Worm (Caenorhabditis elegans) whole organism, late embryonic: ENCODE results near the gene ubc-22.

Experiments
- K09A11.1 ChIP-seq: sonication (generic microtip); optimal IDR thresholded peaks from 2 replicates; lab custom pipeline; 2017; ENCODE audit warnings: antibody characterized with exemption, mild to moderate bottlenecking, missing genetic modification characterization, missing compliant biosample characterization; ENCODE audit not compliant: insufficient read depth
- Y22D7AL.16 ChIP-seq: sonication (generic microtip); optimal IDR thresholded peaks from 2 replicates; lab custom pipeline; 2016; ENCODE audit warnings: missing genetic modification characterization, missing compliant biosample characterization
- ahr-1 ChIP-seq: sonication (generic microtip); optimal IDR thresholded peaks from 2 replicates; lab custom pipeline; 2016; ENCODE audit warnings: missing genetic modification characterization, missing compliant biosample characterization
- ama-1 ChIP-seq: fragments of 150-350 bp; optimal IDR thresholded peaks from 2 replicates; lab custom pipeline; 2014
- ceh-30 ChIP-seq: fragments of 150-350 bp; optimal IDR thresholded peaks from 2 replicates; lab custom pipeline; 2014; ENCODE audit warnings: missing biosample characterization, missing genetic modification characterization
- ceh-45 ChIP-seq: fragments of 200-800 bp; sonication (Bioruptor generic); IDR thresholded peaks from 2 replicates; pipeline ENCODE4 v1.3.6; 2022; ENCODE audit warnings: missing genetic modification reagents, missing genetic modification characterization, missing compliant biosample characterization
- ceh-48 ChIP-seq: sonication (generic microtip); optimal IDR thresholded peaks from 2 replicates; lab custom pipeline; 2016; ENCODE audit warnings: missing genetic modification characterization, inconsistent platforms, missing compliant biosample characterization
- ceh-6 ChIP-seq: fragments of 200-800 bp; sonication (Bioruptor generic); optimal IDR thresholded peaks from 2 replicates; lab custom pipeline; 2018; ENCODE audit warnings: mild to moderate bottlenecking, missing genetic modification characterization, missing compliant biosample characterization
- ceh-9 ChIP-seq: sonication (generic microtip); optimal IDR thresholded peaks from 2 replicates; lab custom pipeline; 2016; ENCODE audit warnings: mild to moderate bottlenecking, missing genetic modification characterization, inconsistent platforms, missing compliant biosample characterization
- che-1 ChIP-seq: sonication (generic microtip); optimal IDR thresholded peaks from 2 replicates; lab custom pipeline; 2016; ENCODE audit warnings: mild to moderate bottlenecking, missing genetic modification characterization, missing compliant biosample characterization
- elt-2 ChIP-seq: sonication (generic microtip); optimal IDR thresholded peaks from 2 replicates; lab custom pipeline; 2016; ENCODE audit warnings: missing genetic modification reagents, missing genetic modification characterization, missing compliant biosample characterization
- ets-4 ChIP-seq: sonication (generic microtip); optimal IDR thresholded peaks from 2 replicates; lab custom pipeline; 2016; ENCODE audit warnings: missing genetic modification characterization, missing compliant biosample characterization
- eyg-1 ChIP-seq: sonication (generic microtip); optimal IDR thresholded peaks from 2 replicates; lab custom pipeline; 2016; ENCODE audit warnings: missing genotype, missing genetic modification characterization, missing compliant biosample characterization
- gmeb-2 ChIP-seq: sonication (generic microtip); optimal IDR thresholded peaks from 2 replicates; lab custom pipeline; 2016; ENCODE audit warnings: missing genetic modification characterization, inconsistent platforms, missing compliant biosample characterization
- hlh-13 ChIP-seq: fragments of 200-800 bp; sonication (Bioruptor generic); optimal IDR thresholded peaks from 2 replicates; lab custom pipeline; 2018; ENCODE audit warnings: mild to moderate bottlenecking, missing genetic modification characterization, missing compliant biosample characterization
- hlh-30 ChIP-seq: sonication (generic microtip); optimal IDR thresholded peaks from 2 replicates; lab custom pipeline; 2017; ENCODE audit warnings: antibody characterized with exemption, missing genetic modification characterization, missing compliant biosample characterization; ENCODE audit not compliant: insufficient read depth
- lim-6 ChIP-seq: sonication (generic microtip); optimal IDR thresholded peaks from 2 replicates; lab custom pipeline; 2016; ENCODE audit warnings: missing genetic modification characterization, missing compliant biosample characterization
- mec-3 ChIP-seq: sonication (generic microtip); optimal IDR thresholded peaks from 2 replicates; lab custom pipeline; 2016; ENCODE audit warnings: borderline replicate concordance, missing genetic modification characterization, missing compliant biosample characterization
- nhr-11 ChIP-seq: fragments of 150-350 bp; optimal IDR thresholded peaks from 2 replicates; lab custom pipeline; 2014; ENCODE audit warnings: missing biosample characterization, missing genetic modification characterization
- npax-4 ChIP-seq: sonication (generic microtip); optimal IDR thresholded peaks from 2 replicates; lab custom pipeline; 2016; ENCODE audit warnings: missing genetic modification characterization, missing compliant biosample characterization
- pag-3 ChIP-seq: sonication (generic microtip); optimal IDR thresholded peaks from 2 replicates; lab custom pipeline; 2016; ENCODE audit warnings: missing compliant biosample characterization, missing genetic modification characterization, borderline replicate concordance
- pha-2 ChIP-seq: sonication (generic microtip); optimal IDR thresholded peaks from 2 replicates; lab custom pipeline; 2017; ENCODE audit warnings: mild to moderate bottlenecking, missing genetic modification characterization, missing compliant biosample characterization
- pha-4 ChIP-seq: fragments of 150-350 bp; optimal IDR thresholded peaks from 2 replicates; lab custom pipeline; 2018; ENCODE audit warnings: missing biosample characterization, missing genetic modification reagents, missing genetic modification characterization
- pros-1 ChIP-seq: fragments of 150-350 bp; optimal IDR thresholded peaks from 2 replicates; lab custom pipeline; 2014; ENCODE audit warnings: missing biosample characterization, missing genetic modification reagents, missing genetic modification characterization
- ref-2 ChIP-seq: sonication (generic microtip); optimal IDR thresholded peaks from 2 replicates; lab custom pipeline; 2016; ENCODE audit warnings: missing genetic modification characterization, missing compliant biosample characterization
- rnt-1 ChIP-seq: sonication (generic microtip); optimal IDR thresholded peaks from 2 replicates; lab custom pipeline; 2016; ENCODE audit warnings: missing genetic modification characterization, missing compliant biosample characterization
- sdc-2 ChIP-seq: sonication (generic microtip); optimal IDR thresholded peaks from 2 replicates; lab custom pipeline; 2016; ENCODE audit warnings: missing genotype, missing genetic modification characterization, missing compliant biosample characterization
- sox-2 ChIP-seq: fragments of 200-800 bp; sonication (Bioruptor generic); IDR thresholded peaks from 2 replicates; pipeline ENCODE4 v1.3.6; 2022; ENCODE audit warnings: missing genetic modification reagents, missing genetic modification characterization, missing compliant biosample characterization
- syd-9 ChIP-seq: sonication (generic microtip); optimal IDR thresholded peaks from 2 replicates; lab custom pipeline; 2016; ENCODE audit warnings: mild to moderate bottlenecking, missing genetic modification characterization, moderate library complexity, missing compliant biosample characterization
- tbx-2 ChIP-seq: sonication (generic microtip); optimal IDR thresholded peaks from 2 replicates; lab custom pipeline; 2016; ENCODE audit warnings: missing genetic modification characterization, missing compliant biosample characterization
- ttx-3 ChIP-seq: sonication (generic microtip); optimal IDR thresholded peaks from 2 replicates; lab custom pipeline; 2016; ENCODE audit warnings: missing genetic modification reagents, missing genetic modification characterization, missing compliant biosample characterization
- unc-3 ChIP-seq, 2 experiments: fragments of 200-800 bp in 1 of 2; sonication (Bioruptor generic) in 1 of 2; sonication (generic microtip) in 1 of 2; conservative IDR thresholded peaks in 1 of 2; optimal IDR thresholded peaks in 1 of 2; 2 replicates each; pipeline versions ENCODE4 v1.3.6 to Lab custom; 2016 to 2022; ENCODE audit warnings: missing compliant biosample characterization in 2 of 2, missing genetic modification characterization in 2 of 2, missing genetic modification reagents in 1 of 2
- unc-86 ChIP-seq: sonication (generic microtip); optimal IDR thresholded peaks from 2 replicates; lab custom pipeline; 2016; ENCODE audit warnings: missing genetic modification characterization, missing compliant biosample characterization
- zip-5 ChIP-seq: sonication (generic microtip); optimal IDR thresholded peaks from 2 replicates; lab custom pipeline; 2016; ENCODE audit warnings: missing genetic modification characterization, missing compliant biosample characterization

Gene ubc-22

DNA sequence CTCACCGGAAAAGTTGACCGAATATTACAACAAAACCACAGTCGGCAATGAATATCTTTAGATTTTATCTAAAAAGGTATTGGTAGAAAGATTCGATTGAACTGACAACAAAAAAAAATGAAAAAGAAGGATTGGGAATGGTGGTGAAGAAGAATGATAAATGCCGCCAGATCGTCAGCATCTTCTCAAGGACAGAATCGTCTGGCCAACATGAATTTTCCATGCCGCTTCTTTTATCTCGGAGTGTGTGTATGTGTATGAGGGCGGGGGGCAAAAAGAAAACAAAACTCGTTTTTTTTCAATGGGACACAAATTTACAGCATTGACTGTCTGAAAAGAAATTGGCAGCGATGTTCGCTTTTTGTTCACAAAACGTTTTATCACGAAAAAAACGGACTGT, 6.9 kb upstream of the ubc-22 start:
- TF ChIP-seq hlh-30 (tag; lab: Kevin White, UChicago), result no peak
- TF ChIP-seq rnt-1 (tag; lab: Kevin White, UChicago), result no peak
- no peak for TF ChIP-seq unc-86 (tag; lab: Kevin White, UChicago)
- no peak for TF ChIP-seq ref-2
- TF ChIP-seq ets-4, result no peak
- no peak for TF ChIP-seq elt-2
- no peak for TF ChIP-seq pha-4
- TF ChIP-seq pros-1 (tag; lab: Kevin White, UChicago), result no peak
- TF ChIP-seq pha-2 (tag; lab: Kevin White, UChicago), result no peak
- no peak for TF ChIP-seq K09A11.1
- no peak for TF ChIP-seq hlh-13 (GFP tag; lab: Kevin White, UChicago)

- TF ChIP-seq ceh-30 (tag; lab: Kevin White, UChicago) (no peak), sox-2 (GFP tag; lab: Robert Waterston, UW) (no peak), tbx-2 (tag; lab: Kevin White, UChicago) (no peak), ama-1 (no peak), npax-4 (no peak), zip-5 (tag; lab: Kevin White, UChicago) (no peak), pha-4 (no peak), K09A11.1 (no peak), ceh-48 (tag; lab: Kevin White, UChicago) (no peak), hlh-30 (tag; lab: Kevin White, UChicago) (no peak), gmeb-2 (no peak)
These were observed 5.8 kb upstream of the ubc-22 start, which contains the start of gene C06E2.1 for ce11 chrX:8874748-8875147. TSS of gene C06E2.1 (minus strand) at chrX:8874848.

DNA sequence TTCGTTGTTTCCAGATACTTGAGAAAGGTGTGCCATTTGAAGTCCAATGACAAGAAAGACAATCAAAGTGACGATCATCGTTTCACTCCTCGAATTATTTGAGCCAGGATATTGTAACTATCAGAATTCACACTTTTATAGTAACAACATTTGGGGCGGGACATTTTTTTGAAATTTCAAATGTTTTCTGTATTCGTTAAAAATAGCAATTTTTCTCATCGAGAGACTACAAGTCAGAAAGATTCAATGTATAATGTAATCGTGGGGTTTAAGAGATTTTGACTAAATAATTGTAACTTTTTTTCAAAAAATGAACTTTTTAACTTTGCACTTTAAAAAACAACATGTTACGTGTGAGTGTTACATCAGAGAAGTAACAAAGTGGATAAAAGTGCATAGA, 2.4 kb downstream of the ubc-22 start, which contains the start of gene ins-9:
TSS of gene ins-9 (minus strand) at position 101 of the 400 bp plus-strand sequence.
- TF ChIP-seq mec-3 (tag; lab: Kevin White, UChicago) (no peak), ceh-6 (no peak)

- no peak for TF ChIP-seq ref-2
- no peak for TF ChIP-seq unc-3 (GFP tag; conservative IDR thresholded peaks at IDR 0.05; lab: Robert Waterston, UW)
- TF ChIP-seq unc-3 (tag; optimal IDR thresholded peaks at IDR 0.05; lab: Kevin White, UChicago), result no peak
- TF ChIP-seq ceh-45 (GFP tag; lab: Robert Waterston, UW), result no peak
- TF ChIP-seq syd-9 (tag; lab: Kevin White, UChicago), result no peak
- TF ChIP-seq pha-2 (tag; lab: Kevin White, UChicago), result no peak
- TF ChIP-seq sdc-2, result no peak
- TF ChIP-seq K09A11.1, result no peak
- TF ChIP-seq ceh-9, result no peak
- TF ChIP-seq npax-4, result no peak
- no peak for TF ChIP-seq eyg-1 (tag; lab: Kevin White, UChicago)
- no peak for TF ChIP-seq hlh-13 (GFP tag; lab: Kevin White, UChicago)
- TF ChIP-seq ttx-3 (tag; lab: Kevin White, UChicago), result no peak
- TF ChIP-seq lim-6 (tag; lab: Kevin White, UChicago), result no peak
- no peak for TF ChIP-seq nhr-11 (tag; lab: Kevin White, UChicago)
- no peak for TF ChIP-seq zip-5 (tag; lab: Kevin White, UChicago)
- TF ChIP-seq che-1 (tag; lab: Kevin White, UChicago), result no peak
- TF ChIP-seq pag-3, result no peak
- TF ChIP-seq gmeb-2, result no peak
- no peak for TF ChIP-seq ceh-48 (tag; lab: Kevin White, UChicago)
- no peak for TF ChIP-seq ahr-1
These were observed 8.0 kb downstream of the ubc-22 start, which contains the start of gene C06E2.9 for ce11 chrX:8860958-8861357. TSS of gene C06E2.9 (plus strand) at chrX:8861258.

ce11 chrX:8859538-8859937, 9.4 kb downstream of the ubc-22 start:
- TF ChIP-seq mec-3 (tag; lab: Kevin White, UChicago), result no peak
- no peak for TF ChIP-seq Y22D7AL.16 (tag; lab: Kevin White, UChicago)
- no peak for TF ChIP-seq pag-3
- no peak for TF ChIP-seq zip-5 (tag; lab: Kevin White, UChicago)
- no peak for TF ChIP-seq ceh-9
